Fruit fly (Drosophila melanogaster) S2 (cell line): ENCODE measurements around the gene CG32588.

Source experiments
- CG8478 ChIP-seq: fragments of >200 bp; optimal IDR thresholded peaks from 2 replicates; lab custom pipeline; 2018
- CTCF ChIP-seq, 2 experiments: fragments of >200 bp; optimal IDR thresholded peaks; 2 replicates each; lab custom pipeline; 2018

DNA sequence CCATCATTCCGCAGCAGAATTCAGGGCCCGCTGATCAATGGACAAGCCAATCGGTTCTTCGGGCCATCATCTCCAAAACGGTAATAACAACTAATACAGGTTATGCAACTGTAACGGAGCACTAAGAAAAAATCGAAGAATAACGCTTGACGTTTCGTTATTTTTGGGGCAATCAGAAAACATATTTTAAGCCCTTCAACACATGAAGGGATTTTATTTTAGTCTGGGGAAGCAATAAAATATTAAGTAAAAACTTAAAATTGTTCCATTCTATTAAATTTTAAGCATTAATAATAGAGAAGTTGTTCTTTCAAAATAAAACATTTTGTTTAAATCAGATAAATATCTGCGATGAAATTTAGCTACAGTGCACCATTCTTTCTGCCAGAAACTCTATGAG, 43.0 kb downstream of the CG32588 start:
- TF ChIP-seq CTCF (optimal IDR thresholded peaks at IDR 0.05; lab: Kevin White, UChicago) (no peak), CG8478 (lab: Kevin White, UChicago) (no peak)
